Fruit fly (Drosophila melanogaster) whole organism, embryonic: ENCODE measurements around the gene SMC5.

Source experiments
- Aef1 ChIP-seq: fragments of 200-800 bp; sonication (Bioruptor generic); IDR thresholded peaks from 3 replicates; pipeline ENCODE4 v1.3.6; 2022; ENCODE audit warnings: missing biosample characterization, missing genetic modification characterization
- B-H2 ChIP-seq: fragments of 200-800 bp; sonication (Bioruptor generic); optimal IDR thresholded peaks from 2 replicates; lab custom pipeline; 2018; ENCODE audit warnings: missing biosample characterization, mild to moderate bottlenecking, missing genetic modification characterization
- C15 ChIP-seq: fragments of 200-800 bp; sonication (Bioruptor generic); IDR thresholded peaks from 3 replicates; pipeline ENCODE4 v1.3.6; 2022; ENCODE audit warnings: missing biosample characterization, missing genetic modification characterization
- CG10979 ChIP-seq: fragments of 200-800 bp; sonication (Bioruptor generic); optimal IDR thresholded peaks from 2 replicates; lab custom pipeline; 2018; ENCODE audit warnings: missing biosample characterization, mild to moderate bottlenecking, missing genetic modification characterization, moderate library complexity
- CG12391 ChIP-seq: fragments of 200-800 bp; sonication (Bioruptor generic); optimal IDR thresholded peaks from 3 replicates; lab custom pipeline; 2018; ENCODE audit warnings: missing biosample characterization, mild to moderate bottlenecking, missing genetic modification characterization, moderate library complexity
- CG15011 ChIP-seq: fragments of 200-800 bp; sonication (Bioruptor generic); optimal IDR thresholded peaks from 3 replicates; lab custom pipeline; 2018; ENCODE audit warnings: missing biosample characterization, mild to moderate bottlenecking, missing genetic modification characterization
- CG15479 ChIP-seq: fragments of 200-800 bp; sonication (Bioruptor generic); optimal IDR thresholded peaks from 3 replicates; lab custom pipeline; 2019; ENCODE audit warnings: missing biosample characterization, mild to moderate bottlenecking, missing genetic modification characterization, moderate library complexity
- CG15514 ChIP-seq: fragments of 200-800 bp; sonication (Bioruptor generic); optimal IDR thresholded peaks from 3 replicates; lab custom pipeline; 2017; ENCODE audit warnings: missing biosample characterization, missing genetic modification characterization, mild to moderate bottlenecking, moderate library complexity, missing genetic modification reagents
- CG15601 ChIP-seq: fragments of 200-800 bp; sonication (Bioruptor generic); optimal IDR thresholded peaks from 3 replicates; lab custom pipeline; 2019; ENCODE audit warnings: missing biosample characterization, mild to moderate bottlenecking, missing genetic modification characterization, moderate library complexity
- CG16813 ChIP-seq: fragments of 200-800 bp; sonication (Bioruptor generic); IDR thresholded peaks from 3 replicates; pipeline ENCODE4 v1.3.6; 2022; ENCODE audit warnings: missing biosample characterization, missing genetic modification characterization; ENCODE audit not compliant: partially characterized antibody
- CG2712 ChIP-seq: fragments of 200-800 bp; optimal IDR thresholded peaks from 3 replicates; lab custom pipeline; 2019; ENCODE audit warnings: missing biosample characterization, mild to moderate bottlenecking, missing genetic modification characterization, moderate library complexity
- CG32532 ChIP-seq: fragments of 200-800 bp; sonication (Bioruptor generic); IDR thresholded peaks from 2 replicates; pipeline ENCODE4 v1.3.6; 2022; ENCODE audit warnings: missing biosample characterization, missing genetic modification characterization
- CG6254 ChIP-seq: fragments of 200-800 bp; sonication (Bioruptor generic); optimal IDR thresholded peaks from 3 replicates; lab custom pipeline; 2017; ENCODE audit warnings: mild to moderate bottlenecking, missing biosample characterization, missing genetic modification reagents, missing genetic modification characterization
- CG6683 ChIP-seq: fragments of 200-800 bp; sonication (Bioruptor generic); optimal IDR thresholded peaks from 2 replicates; lab custom pipeline; 2017; ENCODE audit warnings: missing biosample characterization, mild to moderate bottlenecking, missing genetic modification characterization, missing genetic modification reagents
- CG6854 ChIP-seq: fragments of 200-800 bp; sonication (Bioruptor generic); optimal IDR thresholded peaks from 3 replicates; lab custom pipeline; 2017; ENCODE audit warnings: missing biosample characterization, mild to moderate bottlenecking, missing genetic modification characterization
- CG7357 ChIP-seq: fragments of 200-800 bp; sonication (Bioruptor generic); IDR thresholded peaks from 3 replicates; pipeline ENCODE4 v1.3.6; 2022; ENCODE audit warnings: missing biosample characterization, missing genetic modification characterization
- CG7839 ChIP-seq: fragments of 200-800 bp; sonication (Bioruptor generic); optimal IDR thresholded peaks from 3 replicates; lab custom pipeline; 2018; ENCODE audit warnings: missing biosample characterization, mild to moderate bottlenecking, missing genetic modification characterization, moderate library complexity
- CG8089 ChIP-seq: fragments of 200-800 bp; sonication (Bioruptor generic); optimal IDR thresholded peaks from 3 replicates; lab custom pipeline; 2016; ENCODE audit warnings: missing biosample characterization, missing genetic modification characterization
- CG9437 ChIP-seq: fragments of 200-800 bp; sonication (Bioruptor generic); optimal IDR thresholded peaks from 2 replicates; lab custom pipeline; 2018; ENCODE audit warnings: missing biosample characterization, mild to moderate bottlenecking, missing genetic modification characterization
- CG9609 ChIP-seq: fragments of 200-800 bp; sonication (Bioruptor generic); optimal IDR thresholded peaks from 3 replicates; lab custom pipeline; 2016; ENCODE audit warnings: missing biosample characterization, missing genetic modification characterization
- CG9727 ChIP-seq: fragments of 200-800 bp; sonication (Bioruptor generic); optimal IDR thresholded peaks from 3 replicates; lab custom pipeline; 2017; ENCODE audit warnings: missing biosample characterization, mild to moderate bottlenecking, missing genetic modification characterization
- CHES-1-like ChIP-seq: fragments of 200-800 bp; sonication (Bioruptor generic); optimal IDR thresholded peaks from 2 replicates; lab custom pipeline; 2016; ENCODE audit warnings: missing biosample characterization, missing genetic modification characterization
- Dp ChIP-seq: fragments of 200-800 bp; sonication (Bioruptor generic); optimal IDR thresholded peaks from 2 replicates; lab custom pipeline; 2018; ENCODE audit warnings: missing biosample characterization, mild to moderate bottlenecking, missing genetic modification characterization, moderate library complexity
- Ets65A ChIP-seq: fragments of 200-800 bp; sonication (Bioruptor generic); peaks from one replicate; lab custom pipeline; 2016; ENCODE audit warnings: missing biosample characterization, missing genetic modification characterization
- Hr39 ChIP-seq: fragments of >200 bp; optimal IDR thresholded peaks from 2 replicates; lab custom pipeline; 2017
- MBD-R2 ChIP-seq: fragments of 200-800 bp; sonication (Bioruptor generic); IDR thresholded peaks from 2 replicates; pipeline ENCODE4 v1.3.6; 2022; ENCODE audit warnings: missing biosample characterization, missing genetic modification characterization
- MTF-1 ChIP-seq: fragments of 200-800 bp; sonication (Bioruptor generic); optimal IDR thresholded peaks from 2 replicates; lab custom pipeline; 2018; ENCODE audit warnings: missing biosample characterization, mild to moderate bottlenecking, missing genetic modification characterization, borderline replicate concordance
- Opbp ChIP-seq: fragments of 200-800 bp; sonication (Bioruptor generic); IDR thresholded peaks from 3 replicates; pipeline ENCODE4 v1.3.6; 2022; ENCODE audit warnings: missing biosample characterization, missing genetic modification characterization; ENCODE audit not compliant: partially characterized antibody
- Ptx1 ChIP-seq: fragments of 200-800 bp; sonication (Bioruptor generic); IDR thresholded peaks from 2 replicates; pipeline ENCODE4 v1.3.6; 2022; ENCODE audit warnings: missing biosample characterization, missing genetic modification characterization
- Scr ChIP-seq: fragments of 200-800 bp; sonication (Bioruptor generic); IDR thresholded peaks from 2 replicates; pipeline ENCODE4 v1.3.6; 2022; ENCODE audit warnings: missing biosample characterization, missing genetic modification characterization; ENCODE audit not compliant: partially characterized antibody
- Xrp1 ChIP-seq: fragments of 200-800 bp; sonication (Bioruptor generic); IDR thresholded peaks from 2 replicates; pipeline ENCODE4 v1.3.6; 2022; ENCODE audit warnings: missing biosample characterization, missing genetic modification characterization
- ase ChIP-seq: fragments of 200-800 bp; sonication (Bioruptor generic); IDR thresholded peaks from 3 replicates; pipeline ENCODE4 v1.3.6; 2022; ENCODE audit warnings: missing biosample characterization, missing genetic modification characterization
- ash1 ChIP-seq: fragments of 200-800 bp; sonication (Bioruptor generic); optimal IDR thresholded peaks from 2 replicates; lab custom pipeline; 2018; ENCODE audit warnings: missing biosample characterization, mild to moderate bottlenecking, missing genetic modification characterization
- bbx ChIP-seq: fragments of 200-800 bp; sonication (Bioruptor generic); IDR thresholded peaks from 2 replicates; pipeline ENCODE4 v1.3.6; 2022; ENCODE audit warnings: missing biosample characterization, missing genetic modification characterization; ENCODE audit not compliant: partially characterized antibody
- chif ChIP-seq, 2 experiments: fragments of 200-800 bp; sonication (Bioruptor generic); optimal IDR thresholded peaks; 3 replicates each; lab custom pipeline; 2016; ENCODE audit warnings: missing biosample characterization in 2 of 2, missing genetic modification characterization in 2 of 2
- fd3F ChIP-seq: fragments of 200-800 bp; sonication (Bioruptor generic); optimal IDR thresholded peaks from 2 replicates; lab custom pipeline; 2018; ENCODE audit warnings: missing biosample characterization, mild to moderate bottlenecking, missing genetic modification characterization, moderate library complexity
- kni ChIP-seq: fragments of 200-800 bp; sonication (Bioruptor generic); optimal IDR thresholded peaks from 3 replicates; lab custom pipeline; 2017; ENCODE audit warnings: mild to moderate bottlenecking, missing biosample characterization, missing genetic modification reagents, missing genetic modification characterization
- lov ChIP-seq, 2 experiments: fragments of 200-800 bp in 1 of 2; fragments of >200 bp in 1 of 2; sonication (Bioruptor generic) in 1 of 2; IDR thresholded peaks in 1 of 2; optimal IDR thresholded peaks in 1 of 2; 2 replicates in 1 of 2; 3 replicates in 1 of 2; pipeline versions ENCODE4 v1.3.6 to Lab custom; 2017 to 2022; ENCODE audit warnings: missing biosample characterization in 1 of 2, missing genetic modification characterization in 1 of 2
- maf-S ChIP-seq: fragments of 200-800 bp; sonication (Bioruptor generic); optimal IDR thresholded peaks from 2 replicates; lab custom pipeline; 2016; ENCODE audit warnings: missing biosample characterization, missing genetic modification characterization
- mld ChIP-seq: fragments of 200-800 bp; sonication (Bioruptor generic); IDR thresholded peaks from 3 replicates; pipeline ENCODE4 v1.3.6; 2022; ENCODE audit warnings: missing biosample characterization, missing genetic modification characterization; ENCODE audit not compliant: partially characterized antibody
- nau ChIP-seq: fragments of 200-800 bp; sonication (Bioruptor generic); optimal IDR thresholded peaks from 3 replicates; lab custom pipeline; 2017; ENCODE audit warnings: missing biosample characterization, mild to moderate bottlenecking, missing genetic modification characterization, missing genetic modification reagents
- nerfin-2 ChIP-seq: fragments of 200-800 bp; sonication (Bioruptor generic); IDR thresholded peaks from 2 replicates; pipeline ENCODE4 v1.3.6; 2022; ENCODE audit warnings: missing biosample characterization, missing genetic modification characterization; ENCODE audit not compliant: partially characterized antibody
- otp ChIP-seq: fragments of 200-800 bp; sonication (Bioruptor generic); IDR thresholded peaks from 3 replicates; pipeline ENCODE4, ENCODE4 v1.3.6; 2022; ENCODE audit warnings: missing biosample characterization, missing genetic modification characterization
- phol ChIP-seq: fragments of 200-800 bp; sonication (Bioruptor generic); optimal IDR thresholded peaks from 3 replicates; lab custom pipeline; 2018; ENCODE audit warnings: missing biosample characterization, mild to moderate bottlenecking, missing genetic modification characterization, moderate library complexity
- sens ChIP-seq: fragments of 200-800 bp; sonication (Bioruptor generic); peaks from one replicate; lab custom pipeline; 2016; ENCODE audit warnings: missing biosample characterization, missing genetic modification characterization
- tll ChIP-seq, 2 experiments: fragments of 200-800 bp in 1 of 2; fragments of >200 bp in 1 of 2; sonication (Bioruptor generic) in 1 of 2; optimal IDR thresholded peaks; 2 replicates each; lab custom pipeline; 2017 to 2019; ENCODE audit warnings: missing biosample characterization in 2 of 2, missing genetic modification characterization in 2 of 2, mild to moderate bottlenecking in 1 of 2, moderate library complexity in 1 of 2
- vnd ChIP-seq: fragments of 200-800 bp; sonication (Bioruptor generic); IDR thresholded peaks from 3 replicates; pipeline ENCODE4 v1.3.6; 2022; ENCODE audit warnings: missing biosample characterization, missing genetic modification characterization; ENCODE audit not compliant: partially characterized antibody
- zen2 ChIP-seq: fragments of 200-800 bp; sonication (Bioruptor generic); IDR thresholded peaks from 3 replicates; pipeline ENCODE4 v1.3.6; 2022; ENCODE audit warnings: missing biosample characterization, missing genetic modification characterization; ENCODE audit not compliant: partially characterized antibody
- zfh2 ChIP-seq: fragments of 200-800 bp; sonication (Bioruptor generic); optimal IDR thresholded peaks from 2 replicates; lab custom pipeline; 2016; ENCODE audit warnings: missing biosample characterization, missing genetic modification characterization

The SMC5 gene

dm6 chr3L:21536857-21537256, 32.1 kb upstream of the SMC5 start, which contains the start of gene Rpn10 (continued):
- TF ChIP-seq MBD-R2 (GFP tag; lab: Robert Waterston, UW), result peak; percentile 99
- peak; percentile 98 for TF ChIP-seq bbx
- peak; percentile 96 for TF ChIP-seq zen2 (GFP tag; lab: Robert Waterston, UW)
- peak; percentile 44 for TF ChIP-seq CHES-1-like (GFP tag; lab: Kevin White, UChicago)
- peak; percentile 64 for TF ChIP-seq phol (tag; lab: Kevin White, UChicago)
- TF ChIP-seq CG6854 (GFP tag; lab: Kevin White, UChicago), result no peak
- peak; percentile 59 for TF ChIP-seq Dp (GFP tag; lab: Kevin White, UChicago)
- TF ChIP-seq CG15479 (GFP tag; lab: Kevin White, UChicago), result no peak
- peak; percentile 8 for TF ChIP-seq CG6254 (GFP tag; lab: Kevin White, UChicago)
- TF ChIP-seq maf-S (GFP tag; lab: Kevin White, UChicago), result peak; percentile 17
- TF ChIP-seq CG7839, result no peak
- peak; percentile 97 for TF ChIP-seq Scr (GFP tag; lab: Robert Waterston, UW)
- TF ChIP-seq tll (GFP tag; optimal IDR thresholded peaks at IDR 0.05; lab: Kevin White, UChicago), result no peak
- TF ChIP-seq CG16813 (GFP tag; lab: Robert Waterston, UW), result peak; percentile 99
- no peak for TF ChIP-seq Ptx1 (GFP tag; lab: Robert Waterston, UW)
- no peak for TF ChIP-seq CG8089 (GFP tag; lab: Kevin White, UChicago)
- TF ChIP-seq C15 (GFP tag; lab: Robert Waterston, UW), result no peak
- TF ChIP-seq CG7357 (GFP tag; lab: Robert Waterston, UW), result no peak
- no peak for TF ChIP-seq otp
- peak; percentile 27 for TF ChIP-seq zfh2
- TF ChIP-seq Xrp1, result no peak
- peak; percentile 80 for TF ChIP-seq CG15514
- no peak for TF ChIP-seq lov (optimal IDR thresholded peaks at IDR 0.05; lab: Kevin White, UChicago)
- TF ChIP-seq lov (GFP tag; IDR thresholded peaks at IDR 0.05; lab: Robert Waterston, UW), result no peak
- no peak for TF ChIP-seq CG6683 (GFP tag; lab: Kevin White, UChicago)
- peak; percentile 97 for TF ChIP-seq vnd (GFP tag; lab: Robert Waterston, UW)
- peak; percentile 57 for TF ChIP-seq CG12391 (tag; lab: Kevin White, UChicago)
- peak in 1 of 2 experiments; percentile 5 for TF ChIP-seq chif (GFP tag; optimal IDR thresholded peaks at IDR 0.05; lab: Kevin White, UChicago)
- TF ChIP-seq CG10979 (tag; lab: Kevin White, UChicago), result peak; percentile 8
- TF ChIP-seq CG15601 (tag; lab: Kevin White, UChicago), result peak; percentile 11
- TF ChIP-seq CG9437, result peak; percentile 22
- no peak for TF ChIP-seq Aef1 (GFP tag; lab: Robert Waterston, UW)
- TF ChIP-seq CG9727 (GFP tag; lab: Kevin White, UChicago), result no peak
- peak; percentile 46 for TF ChIP-seq B-H2 (GFP tag; lab: Kevin White, UChicago)
- TF ChIP-seq MTF-1, result no peak
- no peak for TF ChIP-seq Hr39 (lab: Kevin White, UChicago)
- TF ChIP-seq kni (GFP tag; lab: Kevin White, UChicago), result no peak
- TF ChIP-seq mld, result peak; percentile 93
- TF ChIP-seq nerfin-2 (GFP tag; lab: Robert Waterston, UW), result peak; percentile 90
- peak; percentile 46 for TF ChIP-seq sens (GFP tag; lab: Kevin White, UChicago)
- TF ChIP-seq fd3F, result no peak
- TF ChIP-seq CG15011 (GFP tag; lab: Kevin White, UChicago), result no peak
- TF ChIP-seq Ets65A (GFP tag; lab: Kevin White, UChicago), result peak; percentile 90
- TF ChIP-seq ash1 (GFP tag; lab: Kevin White, UChicago), result no peak
- peak; percentile 98 for TF ChIP-seq Opbp (GFP tag; lab: Robert Waterston, UW)
- no peak for TF ChIP-seq CG9609 (GFP tag; lab: Kevin White, UChicago)
- no peak for TF ChIP-seq ase (GFP tag; lab: Robert Waterston, UW)
- TF ChIP-seq CG32532 (GFP tag; lab: Robert Waterston, UW), result peak; percentile 71
- no peak for TF ChIP-seq nau (GFP tag; lab: Kevin White, UChicago)
- peak; percentile 53 for TF ChIP-seq CG2712 (tag; lab: Kevin White, UChicago)
